Fruit fly (Drosophila melanogaster) Kc167 (cell line): ENCODE results near the gene Tlk.

Experiments
- Sin3A ChIP-seq: fragments of >200 bp; optimal IDR thresholded peaks from 2 replicates; lab custom pipeline; 2018; ENCODE audit warnings: missing external identifiers
- h ChIP-seq: fragments of >200 bp; optimal IDR thresholded peaks from 3 replicates; lab custom pipeline; 2018; ENCODE audit warnings: missing external identifiers
- ttk ChIP-seq: sonication (Bioruptor generic); optimal IDR thresholded peaks from 2 replicates; lab custom pipeline; 2017; ENCODE audit warnings: missing external identifiers

DNA sequence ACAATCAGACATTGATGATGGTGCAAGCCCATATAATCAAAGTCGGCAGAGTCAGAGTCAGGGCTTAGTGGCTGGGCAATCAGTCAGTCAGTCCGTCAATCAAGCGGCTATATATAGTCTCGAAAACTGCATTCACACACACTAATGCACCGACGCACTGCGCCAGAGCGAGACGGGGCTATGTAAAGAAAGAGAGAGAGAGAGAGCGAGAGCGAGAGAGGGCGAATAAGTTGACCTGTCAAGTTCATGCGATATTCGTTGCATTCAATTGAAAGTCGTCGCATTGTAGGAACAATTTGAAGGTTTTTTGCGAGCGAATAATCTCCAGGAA lies 37.4 kb upstream of the Tlk start:
- TF ChIP-seq Sin3A = no peak
- no peak for TF ChIP-seq ttk (lab: Kevin White, UChicago)
- no peak for TF ChIP-seq h
